Fruit fly (Drosophila melanogaster) whole organism, wandering third instar larva: ENCODE measurements around the gene ArgRS.
A peak's percentile ranks its signal among the peaks of the same experiment; 100 is the strongest.

Experiments used
- Abd-B ChIP-seq: fragments of >200 bp; optimal IDR thresholded peaks from 2 replicates; lab custom pipeline; 2017; ENCODE audit warnings: missing biosample characterization, missing genetic modification characterization
- CG32264 ChIP-seq: fragments of 200-800 bp; sonication (Bioruptor generic); optimal IDR thresholded peaks from 2 replicates; lab custom pipeline; 2016; ENCODE audit warnings: missing biosample characterization, missing genetic modification characterization
- CG9705 ChIP-seq: fragments of 200-800 bp; sonication (Bioruptor generic); optimal IDR thresholded peaks from 2 replicates; lab custom pipeline; 2018; ENCODE audit warnings: missing biosample characterization, mild to moderate bottlenecking, missing genetic modification characterization
- GATAd ChIP-seq: sonication (Bioruptor generic); optimal IDR thresholded peaks from 2 replicates; lab custom pipeline; 2016; ENCODE audit warnings: missing biosample characterization, missing genetic modification characterization
- HLH106 ChIP-seq: fragments of 200-800 bp; optimal IDR thresholded peaks from 3 replicates; lab custom pipeline; 2019; ENCODE audit warnings: missing biosample characterization, mild to moderate bottlenecking, missing genetic modification characterization, moderate library complexity
- Hnf4 ChIP-seq: fragments of 200-800 bp; sonication (Bioruptor generic); optimal IDR thresholded peaks from 2 replicates; lab custom pipeline; 2016; ENCODE audit warnings: missing biosample characterization, mild to moderate bottlenecking, missing genetic modification characterization
- Hr83 ChIP-seq: fragments of 200-300 bp; sonication (Bioruptor generic); optimal IDR thresholded peaks from 2 replicates; lab custom pipeline; 2016; ENCODE audit warnings: missing biosample characterization, mild to moderate bottlenecking, missing genetic modification characterization, moderate library complexity; ENCODE audit not compliant: poor library complexity, severe bottlenecking
- Jra ChIP-seq: sonication (Bioruptor generic); optimal IDR thresholded peaks from 2 replicates; lab custom pipeline; 2016; ENCODE audit warnings: missing biosample characterization, missing genetic modification characterization
- Myc ChIP-seq: fragments of >200 bp; optimal IDR thresholded peaks from 2 replicates; lab custom pipeline; 2017
- N ChIP-seq: fragments of >200 bp; optimal IDR thresholded peaks from 2 replicates; lab custom pipeline; 2018; ENCODE audit warnings: missing biosample characterization, missing external identifiers, missing genetic modification characterization
- OdsH ChIP-seq: fragments of 200-800 bp; sonication (Bioruptor generic); optimal IDR thresholded peaks from 2 replicates; lab custom pipeline; 2016; ENCODE audit warnings: missing biosample characterization, mild to moderate bottlenecking, missing genetic modification characterization
- Rel ChIP-seq, 2 experiments: fragments of 200-800 bp; sonication (Bioruptor generic) in 1 of 2; optimal IDR thresholded peaks; 2 replicates in 1 of 2; 3 replicates in 1 of 2; lab custom pipeline; 2016 to 2019; ENCODE audit warnings: mild to moderate bottlenecking in 2 of 2, missing biosample characterization in 2 of 2, missing genetic modification characterization in 2 of 2, moderate library complexity in 1 of 2
- Sp1 ChIP-seq: fragments of 200-800 bp; sonication (Bioruptor generic); optimal IDR thresholded peaks from 3 replicates; lab custom pipeline; 2019; ENCODE audit warnings: missing biosample characterization, mild to moderate bottlenecking, missing genetic modification characterization, moderate library complexity
- Vsx2 ChIP-seq: fragments of 200-300, 225-300 bp; sonication (Bioruptor generic); optimal IDR thresholded peaks from 2 replicates; lab custom pipeline; 2018; ENCODE audit warnings: missing biosample characterization, missing genetic modification characterization; ENCODE audit not compliant: partially characterized antibody
- br ChIP-seq: fragments of 200-800 bp; sonication (Bioruptor generic); optimal IDR thresholded peaks from 2 replicates; lab custom pipeline; 2016; ENCODE audit warnings: missing biosample characterization, missing genetic modification characterization
- brk ChIP-seq: fragments of 200-800 bp; sonication (Bioruptor generic); optimal IDR thresholded peaks from 2 replicates; lab custom pipeline; 2016; ENCODE audit warnings: missing biosample characterization, mild to moderate bottlenecking, missing genetic modification characterization
- dl ChIP-seq, 2 experiments: fragments of 175-275, 200-275 bp in 1 of 2; fragments of 200-275 bp in 1 of 2; sonication (Bioruptor generic); optimal IDR thresholded peaks; lab custom pipeline; 2018; ENCODE audit warnings: mild to moderate bottlenecking in 2 of 2, missing biosample characterization in 2 of 2, missing genetic modification characterization in 2 of 2, moderate library complexity in 2 of 2; ENCODE audit not compliant: partially characterized antibody in 2 of 2, insufficient read depth in 1 of 2
- dsf ChIP-seq: sonication (Bioruptor generic); optimal IDR thresholded peaks from 2 replicates; lab custom pipeline; 2016; ENCODE audit warnings: missing biosample characterization, missing genetic modification characterization, borderline replicate concordance
- ey ChIP-seq: fragments of 200-800 bp; sonication (Bioruptor generic); optimal IDR thresholded peaks from 2 replicates; lab custom pipeline; 2016; ENCODE audit warnings: missing biosample characterization, missing genetic modification characterization
- foxo ChIP-seq, 2 experiments: fragments of 200-800 bp; sonication (Bioruptor generic); optimal IDR thresholded peaks; 2 replicates in 1 of 2; 3 replicates in 1 of 2; lab custom pipeline; 2016 to 2017; ENCODE audit warnings: missing biosample characterization in 2 of 2, missing genetic modification characterization in 2 of 2
- fru ChIP-seq: fragments of 200-800 bp; sonication (Bioruptor generic); optimal IDR thresholded peaks from 3 replicates; lab custom pipeline; 2016; ENCODE audit warnings: missing biosample characterization, mild to moderate bottlenecking, missing genetic modification characterization
- h ChIP-seq: fragments of 200-800 bp; sonication (Bioruptor generic); optimal IDR thresholded peaks from 3 replicates; lab custom pipeline; 2016; ENCODE audit warnings: missing biosample characterization, mild to moderate bottlenecking, missing genetic modification characterization
- pan ChIP-seq: fragments of >200 bp; optimal IDR thresholded peaks from 2 replicates; lab custom pipeline; 2017
- psq ChIP-seq: fragments of 200-800 bp; sonication (Bioruptor generic); optimal IDR thresholded peaks from 3 replicates; lab custom pipeline; 2017; ENCODE audit warnings: missing biosample characterization, mild to moderate bottlenecking, missing genetic modification characterization, moderate library complexity
- rgr ChIP-seq: fragments of 200-800 bp; sonication (Bioruptor generic); optimal IDR thresholded peaks from 3 replicates; lab custom pipeline; 2016; ENCODE audit warnings: missing biosample characterization, mild to moderate bottlenecking, missing genetic modification characterization
- sage ChIP-seq: fragments of 200-800 bp; sonication (Bioruptor generic); optimal IDR thresholded peaks from 2 replicates; lab custom pipeline; 2016; ENCODE audit warnings: missing biosample characterization, mild to moderate bottlenecking, missing genetic modification characterization
- sv ChIP-seq: fragments of 200-800 bp; sonication (Bioruptor generic); optimal IDR thresholded peaks from 3 replicates; lab custom pipeline; 2016; ENCODE audit warnings: missing biosample characterization, missing genetic modification characterization
- tai ChIP-seq: sonication (Bioruptor generic); optimal IDR thresholded peaks from 2 replicates; lab custom pipeline; 2016; ENCODE audit warnings: missing biosample characterization, missing genetic modification characterization
- usp ChIP-seq: fragments of >200 bp; optimal IDR thresholded peaks from 2 replicates; lab custom pipeline; 2017; ENCODE audit warnings: missing biosample characterization, missing genetic modification characterization
- woc ChIP-seq: sonication (Bioruptor generic); optimal IDR thresholded peaks from 2 replicates; lab custom pipeline; 2016; ENCODE audit warnings: missing biosample characterization, mild to moderate bottlenecking, missing genetic modification characterization

The ArgRS gene

DNA sequence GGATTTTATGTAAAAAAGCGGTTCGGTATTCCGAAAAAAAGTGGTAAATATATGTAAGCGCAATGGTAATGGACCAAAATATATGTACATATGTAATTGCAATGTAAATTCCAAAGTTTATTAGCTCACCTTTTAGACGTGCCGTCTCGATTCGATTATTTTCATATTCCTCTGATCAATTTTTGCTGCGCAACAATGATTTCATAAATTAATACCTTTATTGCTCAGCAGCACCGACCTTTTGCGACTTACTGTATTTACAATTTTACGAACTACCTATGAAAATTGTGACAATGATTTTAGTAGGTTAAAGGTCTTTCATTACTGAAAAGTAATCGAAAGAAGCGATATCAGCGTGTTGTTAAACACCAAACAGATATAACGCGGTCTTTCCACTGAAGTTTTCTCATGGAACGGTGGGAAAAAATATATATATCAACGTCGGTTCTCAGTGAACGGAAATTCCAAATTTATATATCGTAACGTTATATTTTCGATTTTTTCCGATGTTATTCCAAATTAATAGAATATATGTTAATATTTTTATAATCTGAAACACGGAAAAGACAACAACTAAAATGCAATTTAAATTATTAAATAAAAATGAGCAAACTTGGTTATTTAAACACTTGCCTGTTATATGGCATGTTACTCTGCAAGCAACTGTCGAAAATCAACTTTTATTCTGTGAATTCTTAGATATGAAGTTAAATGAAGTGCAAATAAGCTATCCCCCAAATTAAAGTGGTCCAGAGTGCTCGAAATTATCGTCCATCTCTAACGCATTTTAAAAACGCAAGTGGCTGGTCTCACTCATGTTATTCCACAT is 46.0 kb upstream of the ArgRS start, which contains the start of the genes MSBP and CG15916:
TSS of gene MSBP (minus strand) at position 330 of the 829 bp plus-strand sequence.
TSS of gene CG15916 (plus strand) at position 810 of the 829 bp plus-strand sequence.
- no peak for TF ChIP-seq usp
- no peak for TF ChIP-seq CG9705 (GFP tag; lab: Kevin White, UChicago)
- peak in 1 of 2 experiments; percentile 29 for TF ChIP-seq foxo (GFP tag; optimal IDR thresholded peaks at IDR 0.05; lab: Kevin White, UChicago)
- TF ChIP-seq Sp1 (GFP tag; lab: Kevin White, UChicago): peak; percentile 29
- peak; percentile 74 for TF ChIP-seq N
- TF ChIP-seq Myc (lab: Kevin White, UChicago): no peak
- no peak for TF ChIP-seq Jra (GFP tag; lab: Kevin White, UChicago)
- TF ChIP-seq sage (GFP tag; lab: Kevin White, UChicago): no peak
- TF ChIP-seq brk (GFP tag; lab: Kevin White, UChicago): no peak
- peak; percentile 17 for TF ChIP-seq Hnf4 (GFP tag; lab: Kevin White, UChicago)
- peak; percentile 30 for TF ChIP-seq rgr (GFP tag; lab: Kevin White, UChicago)
- TF ChIP-seq GATAd: no peak
- peak; percentile 41 for TF ChIP-seq woc
- no peak for TF ChIP-seq Abd-B (GFP tag; lab: Kevin White, UChicago)
- no peak for TF ChIP-seq Hr83 (GFP tag; lab: Kevin White, UChicago)
- peak; percentile 51 for TF ChIP-seq HLH106 (tag; lab: Kevin White, UChicago)
- TF ChIP-seq ey (GFP tag; lab: Kevin White, UChicago): peak; percentile 1
- TF ChIP-seq br: no peak
- peak; percentile 2 for TF ChIP-seq fru (GFP tag; lab: Kevin White, UChicago)
- TF ChIP-seq psq: peak; percentile 12

- TF ChIP-seq psq (no peak), Abd-B (GFP tag; lab: Kevin White, UChicago) (no peak), pan (lab: Kevin White, UChicago) (no peak), OdsH (GFP tag; lab: Kevin White, UChicago) (no peak), Vsx2 (no peak), h (GFP tag; lab: Kevin White, UChicago) (no peak), GATAd (no peak)
- TF ChIP-seq, all 38 proteins: peak for 0
Observed at dm6 chrX:15888763-15889162, 44.8 kb upstream of the ArgRS start.

DNA sequence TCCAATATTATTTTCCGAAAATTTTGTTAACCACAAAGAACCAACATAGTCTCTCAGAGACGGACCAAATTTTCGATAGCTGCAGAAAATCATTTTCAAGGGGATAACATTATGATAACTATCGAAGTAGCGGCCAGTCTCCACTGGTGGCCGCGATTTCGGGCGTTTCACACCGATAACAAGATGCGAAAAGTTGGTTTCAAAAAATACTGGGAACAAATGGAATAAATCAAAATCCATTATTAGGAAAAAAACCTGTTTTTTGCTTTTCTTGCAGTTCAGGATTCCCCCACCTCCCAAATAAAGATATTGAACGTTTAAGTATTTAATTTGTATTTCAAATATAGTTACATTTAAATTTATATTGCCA is 43.3 kb upstream of the ArgRS start, which contains the start of gene tay:
TSS of gene tay (minus strand) at position 65 of the 370 bp plus-strand sequence.
- TF ChIP-seq rgr (GFP tag; lab: Kevin White, UChicago) (peak; percentile 15), Jra (GFP tag; lab: Kevin White, UChicago) (no peak), Hr83 (GFP tag; lab: Kevin White, UChicago) (peak; percentile 4), brk (GFP tag; lab: Kevin White, UChicago) (no peak), Myc (lab: Kevin White, UChicago) (peak; percentile 18), fru (GFP tag; lab: Kevin White, UChicago) (no peak), N (no peak), Rel (GFP tag; optimal IDR thresholded peaks at IDR 0.05; lab: Kevin White, UChicago) (no peak), Rel (tag; optimal IDR thresholded peaks at IDR 0.05; lab: Kevin White, UChicago) (peak; percentile 44)

DNA sequence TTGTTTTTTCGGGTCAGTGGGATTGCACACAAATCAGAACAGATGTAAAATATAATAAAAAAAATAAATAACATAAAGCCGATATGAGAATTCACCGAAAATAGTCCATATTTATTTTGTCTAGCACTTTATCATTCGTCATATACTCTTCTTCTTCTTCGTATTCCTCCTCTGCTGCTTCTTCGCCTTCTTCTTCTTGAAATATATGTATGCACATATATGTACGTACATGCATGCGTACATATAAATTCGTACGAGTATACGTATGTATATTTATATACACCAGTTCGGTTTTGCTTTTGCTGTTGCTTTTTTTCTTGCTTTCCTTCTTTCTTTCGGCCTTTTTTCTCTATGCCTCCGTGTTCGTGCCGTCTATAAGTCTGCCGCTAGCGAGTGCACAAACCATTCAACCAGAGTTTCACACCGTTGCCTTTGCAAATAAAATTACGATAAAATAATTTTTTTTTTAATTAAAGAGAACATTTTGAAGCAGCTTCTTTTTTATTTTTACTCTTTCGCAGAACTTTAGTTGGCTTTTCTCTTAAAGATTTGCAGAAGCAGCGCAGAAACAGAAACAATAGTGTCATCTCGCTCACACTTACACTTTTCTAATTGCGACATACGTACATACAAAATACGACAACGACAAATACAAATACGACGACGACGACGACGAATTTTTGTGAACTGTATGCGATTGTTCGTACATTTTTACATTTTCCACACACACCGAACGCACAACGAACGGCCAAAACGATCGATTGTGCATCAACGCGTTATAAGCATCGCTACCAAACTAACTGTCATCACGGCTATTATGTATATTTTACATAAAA is 42.7 kb upstream of the ArgRS start:
- TF ChIP-seq Sp1 (GFP tag; lab: Kevin White, UChicago) (peak; percentile 84), psq (peak; percentile 100), Myc (lab: Kevin White, UChicago) (no peak), dl (GFP tag; optimal IDR thresholded peaks at IDR 0.05; lab: Kevin White, UChicago; ENCODE audit: insufficient read depth in 1 of 2, partially characterized antibody in 2 of 2) (no peak), sv (GFP tag; lab: Kevin White, UChicago) (no peak), tai (GFP tag; lab: Kevin White, UChicago) (no peak), woc (no peak), CG32264 (GFP tag; lab: Kevin White, UChicago) (peak; percentile 38), Rel (GFP tag; optimal IDR thresholded peaks at IDR 0.05; lab: Kevin White, UChicago) (peak; percentile 35), Rel (tag; optimal IDR thresholded peaks at IDR 0.05; lab: Kevin White, UChicago) (peak; percentile 38), sage (GFP tag; lab: Kevin White, UChicago) (peak; percentile 67), dsf (GFP tag; lab: Kevin White, UChicago) (no peak), br (peak; percentile 21)
